Worm (Caenorhabditis elegans) whole organism, L4 larva: ENCODE data around the gene ddo-2.

ENCODE experiments used
- T20F7.1 ChIP-seq: fragments of 200-800 bp; sonication (Bioruptor generic); optimal IDR thresholded peaks from 2 replicates; lab custom pipeline; 2018; ENCODE audit warnings: mild to moderate bottlenecking, missing genetic modification characterization, missing compliant biosample characterization
- Y75B8A.6 ChIP-seq: fragments of 200-800 bp; sonication (Bioruptor generic); IDR thresholded peaks from 2 replicates; pipeline ENCODE4 v1.3.6; 2022; ENCODE audit warnings: missing genetic modification reagents, missing genetic modification characterization, missing compliant biosample characterization
- ZK337.2 ChIP-seq: fragments of 200-800 bp; sonication (Bioruptor generic); IDR thresholded peaks from 2 replicates; pipeline ENCODE4 v1.3.6; 2022; ENCODE audit warnings: missing genetic modification reagents, missing genetic modification characterization, missing compliant biosample characterization
- aha-1 ChIP-seq: fragments of 150-350 bp; peaks from one replicate; lab custom pipeline; 2014; ENCODE audit warnings: missing biosample characterization, missing genetic modification characterization
- ama-1 ChIP-seq: fragments of 150-350 bp; optimal IDR thresholded peaks from 2 replicates; lab custom pipeline; 2014; ENCODE audit warnings: inconsistent platforms, mixed read lengths
- arid-1 ChIP-seq: fragments of 200-800 bp; sonication (Bioruptor generic); conservative IDR thresholded peaks from 2 replicates; pipeline ENCODE4 v1.3.6; 2022; ENCODE audit warnings: missing genetic modification reagents, missing genetic modification characterization, missing compliant biosample characterization
- attf-4 ChIP-seq: sonication (generic microtip); optimal IDR thresholded peaks from 3 replicates; lab custom pipeline; 2017; ENCODE audit warnings: missing biosample characterization, missing genetic modification characterization
- ces-1 ChIP-seq: fragments of 150-350 bp; sonication (generic microtip); optimal IDR thresholded peaks from 4 replicates; lab custom pipeline; 2014; ENCODE audit warnings: missing biosample characterization, missing genetic modification reagents, missing genetic modification characterization
- ctbp-1 ChIP-seq: fragments of 200-800 bp; sonication (Bioruptor generic); IDR thresholded peaks from 2 replicates; pipeline ENCODE4 v1.3.6; 2022; ENCODE audit warnings: missing genetic modification reagents, missing genetic modification characterization, missing compliant biosample characterization
- daf-19 ChIP-seq: fragments of 200-800 bp; sonication (Bioruptor generic); conservative IDR thresholded peaks from 2 replicates; pipeline ENCODE4 v1.3.6; 2022; ENCODE audit warnings: missing genetic modification characterization, missing compliant biosample characterization
- dpl-1 ChIP-seq: fragments of 150-350 bp; optimal IDR thresholded peaks from 2 replicates; lab custom pipeline; 2014; ENCODE audit warnings: missing biosample characterization, missing genetic modification reagents, missing genetic modification characterization
- duxl-1 ChIP-seq: sonication (generic microtip); optimal IDR thresholded peaks from 2 replicates; lab custom pipeline; 2016; ENCODE audit warnings: mild to moderate bottlenecking, missing genetic modification characterization, moderate library complexity, missing compliant biosample characterization; ENCODE audit not compliant: poor library complexity
- dve-1 ChIP-seq: sonication (generic microtip); optimal IDR thresholded peaks from 2 replicates; lab custom pipeline; 2017; ENCODE audit warnings: antibody characterized with exemption, mild to moderate bottlenecking, missing genetic modification characterization, missing compliant biosample characterization; ENCODE audit not compliant: insufficient read depth
- fkh-10 ChIP-seq: fragments of 150-350 bp; optimal IDR thresholded peaks from 2 replicates; lab custom pipeline; 2014; ENCODE audit warnings: missing biosample characterization, missing genetic modification reagents, missing genetic modification characterization
- gei-8 ChIP-seq: fragments of 200-800 bp; sonication (Bioruptor generic); optimal IDR thresholded peaks from 2 replicates; lab custom pipeline; 2018; ENCODE audit warnings: mild to moderate bottlenecking, missing genetic modification characterization, missing compliant biosample characterization
- hlh-11 ChIP-seq: fragments of 200-800 bp; sonication (Bioruptor generic); optimal IDR thresholded peaks from 2 replicates; lab custom pipeline; 2018; ENCODE audit warnings: mild to moderate bottlenecking, missing genetic modification characterization, missing compliant biosample characterization
- hlh-30 ChIP-seq: sonication (generic microtip); optimal IDR thresholded peaks from 2 replicates; lab custom pipeline; 2017; ENCODE audit warnings: antibody characterized with exemption, mild to moderate bottlenecking, missing genetic modification characterization, missing compliant biosample characterization; ENCODE audit not compliant: insufficient read depth
- hmg-1.1 ChIP-seq: fragments of 200-800 bp; sonication (Bioruptor generic); IDR thresholded peaks from 2 replicates; pipeline ENCODE4 v1.3.6; 2022; ENCODE audit warnings: missing genetic modification reagents, missing genetic modification characterization, missing compliant biosample characterization
- lin-39 ChIP-seq: fragments of 150-350 bp; optimal IDR thresholded peaks from 2 replicates; lab custom pipeline; 2014; ENCODE audit warnings: missing biosample characterization, missing genetic modification reagents, missing genetic modification characterization
- lsy-2 ChIP-seq, 2 experiments: fragments of 150-350 bp in 1 of 2; sonication (generic microtip) in 1 of 2; optimal IDR thresholded peaks; 2 replicates each; lab custom pipeline; 2014 to 2017; ENCODE audit warnings: missing biosample characterization in 2 of 2, missing genetic modification characterization in 2 of 2
- madf-5 ChIP-seq, 2 experiments: fragments of 200-800 bp; sonication (Bioruptor generic); IDR thresholded peaks; 2 replicates each; pipeline ENCODE4 v1.3.6; 2022; ENCODE audit warnings: missing compliant biosample characterization in 2 of 2, missing genetic modification characterization in 2 of 2
- madf-9 ChIP-seq: fragments of 200-800 bp; sonication (Bioruptor generic); conservative IDR thresholded peaks from 2 replicates; pipeline ENCODE4 v1.3.6; 2022; ENCODE audit warnings: missing genetic modification reagents, missing genetic modification characterization, missing compliant biosample characterization
- mdl-1 ChIP-seq, 2 experiments: fragments of 150-350 bp in 1 of 2; sonication (generic microtip) in 1 of 2; optimal IDR thresholded peaks; 2 replicates each; lab custom pipeline; 2014 to 2017; ENCODE audit warnings: missing biosample characterization in 2 of 2, missing genetic modification characterization in 2 of 2
- mdt-29 ChIP-seq: fragments of 200-800 bp; sonication (Bioruptor generic); IDR thresholded peaks from 2 replicates; pipeline ENCODE4 v1.3.6; 2022; ENCODE audit warnings: missing genetic modification reagents, missing genetic modification characterization, missing compliant biosample characterization
- mep-1 ChIP-seq: fragments of 150-350 bp; sonication (generic microtip); optimal IDR thresholded peaks from 3 replicates; lab custom pipeline; 2014; ENCODE audit warnings: missing biosample characterization, missing genetic modification characterization
- mxl-3 ChIP-seq: fragments of 200-800 bp; sonication (Bioruptor generic); optimal IDR thresholded peaks from 2 replicates; lab custom pipeline; 2018; ENCODE audit warnings: mild to moderate bottlenecking, missing genetic modification characterization, missing compliant biosample characterization
- nhr-10 ChIP-seq: fragments of 150-350 bp; optimal IDR thresholded peaks from 2 replicates; lab custom pipeline; 2014; ENCODE audit warnings: missing biosample characterization, missing genetic modification characterization
- nhr-102 ChIP-seq: sonication (generic microtip); optimal IDR thresholded peaks from 2 replicates; lab custom pipeline; 2016; ENCODE audit warnings: mild to moderate bottlenecking, missing genetic modification characterization, moderate library complexity, missing compliant biosample characterization
- nhr-111 ChIP-seq: fragments of 200-800 bp; sonication (Bioruptor generic); optimal IDR thresholded peaks from 2 replicates; lab custom pipeline; 2018; ENCODE audit warnings: mild to moderate bottlenecking, missing genetic modification characterization, missing compliant biosample characterization
- nhr-28 ChIP-seq: fragments of 150-350 bp; optimal IDR thresholded peaks from 2 replicates; lab custom pipeline; 2014; ENCODE audit warnings: missing biosample characterization, missing genetic modification characterization
- nhr-41 ChIP-seq: fragments of 200-800 bp; sonication (Bioruptor generic); IDR thresholded peaks from 2 replicates; pipeline ENCODE4 v1.3.6; 2022; ENCODE audit warnings: missing genetic modification reagents, missing genetic modification characterization, missing compliant biosample characterization
- nhr-76 ChIP-seq: fragments of 150-350 bp; optimal IDR thresholded peaks from 2 replicates; lab custom pipeline; 2014; ENCODE audit warnings: missing biosample characterization, missing genetic modification characterization
- pha-4 ChIP-seq, 2 experiments: fragments of 150-350 bp in 1 of 2; fragments of 200-800 bp in 1 of 2; sonication (Bioruptor generic) in 1 of 2; IDR thresholded peaks in 1 of 2; optimal IDR thresholded peaks in 1 of 2; 2 replicates each; pipeline versions ENCODE4 v1.3.6 to Lab custom; 2014 to 2022; ENCODE audit warnings: missing genetic modification characterization in 2 of 2, missing genetic modification reagents in 2 of 2, missing biosample characterization in 1 of 2, missing compliant biosample characterization in 1 of 2
- rbr-2 ChIP-seq: sonication (generic microtip); optimal IDR thresholded peaks from 2 replicates; lab custom pipeline; 2016; ENCODE audit warnings: missing genotype, missing genetic modification characterization, missing compliant biosample characterization
- saeg-2 ChIP-seq: fragments of 200-800 bp; sonication (Bioruptor generic); IDR thresholded peaks from 2 replicates; pipeline ENCODE4 v1.3.6; 2022; ENCODE audit warnings: missing genetic modification reagents, missing genetic modification characterization, missing compliant biosample characterization
- sdz-12 ChIP-seq: fragments of 200-800 bp; sonication (Bioruptor generic); optimal IDR thresholded peaks from 2 replicates; lab custom pipeline; 2018; ENCODE audit warnings: mild to moderate bottlenecking, missing genetic modification characterization, missing compliant biosample characterization
- set-16 ChIP-seq: fragments of 200-800 bp; sonication (Bioruptor generic); IDR thresholded peaks from 2 replicates; pipeline ENCODE4 v1.3.6; 2022; ENCODE audit warnings: missing genetic modification reagents, missing genetic modification characterization, missing compliant biosample characterization
- snpc-4 ChIP-seq: fragments of 150-350 bp; optimal IDR thresholded peaks from 2 replicates; lab custom pipeline; 2014; ENCODE audit warnings: missing biosample characterization, missing genetic modification characterization
- unc-130 ChIP-seq: sonication (generic microtip); optimal IDR thresholded peaks from 2 replicates; lab custom pipeline; 2016; ENCODE audit warnings: missing genetic modification reagents, missing genetic modification characterization, missing compliant biosample characterization
- unc-62 ChIP-seq, 3 experiments: fragments of 150-350 bp in 1 of 3; sonication (generic microtip); optimal IDR thresholded peaks in 2 of 3; peaks in 1 of 3; 1 replicate in 1 of 3; 2 replicates in 2 of 3; lab custom pipeline; 2014 to 2017; ENCODE audit warnings: missing biosample characterization in 3 of 3, missing genetic modification characterization in 3 of 3, missing genetic modification reagents in 3 of 3, missing genotype in 1 of 3
- vab-7 ChIP-seq: fragments of 200-800 bp; sonication (Bioruptor generic); IDR thresholded peaks from 2 replicates; pipeline ENCODE4 v1.3.6; 2022; ENCODE audit warnings: missing genetic modification reagents, missing genetic modification characterization, missing compliant biosample characterization
- zag-1 ChIP-seq: fragments of 150-350 bp; optimal IDR thresholded peaks from 2 replicates; lab custom pipeline; 2014; ENCODE audit warnings: missing biosample characterization, missing genetic modification characterization
- zfp-3 ChIP-seq: fragments of 200-800 bp; sonication (Bioruptor generic); conservative IDR thresholded peaks from 2 replicates; pipeline ENCODE4 v1.3.6; 2022; ENCODE audit warnings: missing genetic modification reagents, missing genetic modification characterization, missing compliant biosample characterization
- zip-11 ChIP-seq: fragments of 200-800 bp; sonication (Bioruptor generic); IDR thresholded peaks from 2 replicates; pipeline ENCODE4 v1.3.6; 2022; ENCODE audit warnings: missing genetic modification characterization, missing compliant biosample characterization

ddo-2 gene

ce11 chrV:7437538-7437937 is 2.0 kb upstream of the ddo-2 start, which contains the start of gene F25E5.9 (continued):
- TF ChIP-seq saeg-2 (GFP tag; lab: Robert Waterston, UW) (0 out of 2 replicates have a peak, but pooled peaks have one; percentile 34), zip-11 (GFP tag; lab: Robert Waterston, UW) (no peak), set-16 (0 out of 2 replicates have a peak, but pooled peaks have one; percentile 12), ZK337.2 (GFP tag; lab: Robert Waterston, UW) (no peak), duxl-1 (tag; lab: Kevin White, UChicago) (peak; percentile 48), rbr-2 (tag; lab: Kevin White, UChicago) (peak; percentile 28), hmg-1.1 (peak; percentile 67), madf-9 (GFP tag; lab: Robert Waterston, UW) (no peak), T20F7.1 (GFP tag; lab: Kevin White, UChicago) (no peak), ctbp-1 (peak; percentile 61)

DNA sequence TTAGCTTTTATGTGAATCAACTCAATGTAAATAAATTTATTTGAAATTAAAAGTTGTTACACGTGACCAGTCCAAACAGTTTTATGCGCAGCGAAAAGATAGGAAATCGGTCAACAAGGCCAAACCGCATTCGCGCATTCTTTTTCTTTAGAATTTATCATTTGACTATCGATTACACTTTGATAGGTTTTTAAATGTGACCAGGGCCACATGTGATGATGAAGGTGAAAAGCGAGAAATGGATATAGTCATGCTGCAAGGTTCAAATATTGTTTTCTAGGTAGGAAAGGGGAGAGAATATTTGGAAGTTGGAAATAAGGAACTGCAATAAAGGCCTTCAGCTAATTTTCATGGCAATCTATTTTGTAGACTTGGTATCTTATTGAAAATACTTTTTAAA is 1.4 kb upstream of the ddo-2 start:
- peak; percentile 4 for TF ChIP-seq dpl-1 (GFP tag; lab: Kevin White, UChicago)
- peak; percentile 8 to 73 for TF ChIP-seq mdl-1 (tag; optimal IDR thresholded peaks at IDR 0.05; lab: Kevin White, UChicago)
- 0 out of 2 replicates have a peak, but pooled peaks have one; percentile 44 for TF ChIP-seq Y75B8A.6 (GFP tag; lab: Robert Waterston, UW)
- peak; percentile 84 for TF ChIP-seq hlh-30
- TF ChIP-seq zfp-3 (GFP tag; lab: Robert Waterston, UW) = peak; percentile 63; the same call in 1 of the 2 replicates
- peak; percentile 73 for TF ChIP-seq hlh-11
- peak; percentile 34 for TF ChIP-seq dve-1
- TF ChIP-seq nhr-28 (tag; lab: Kevin White, UChicago) = peak; percentile 64
- TF ChIP-seq lsy-2 (tag; optimal IDR thresholded peaks at IDR 0.05; lab: Kevin White, UChicago) = peak in 1 of 2 experiments; percentile 41
- TF ChIP-seq unc-62 (GFP tag; optimal IDR thresholded peaks at IDR 0.05 in 1 of 2; lab: Kevin White, UChicago) = peak in 1 of 2 experiments; percentile 8
- TF ChIP-seq unc-62 (tag; optimal IDR thresholded peaks at IDR 0.05; lab: Kevin White, UChicago) = no peak
- 0 out of 2 replicates have a peak, but pooled peaks have one; percentile 7 for TF ChIP-seq mdt-29 (GFP tag; lab: Robert Waterston, UW)
- no peak for TF ChIP-seq nhr-76 (tag; lab: Kevin White, UChicago)
- TF ChIP-seq duxl-1 (tag; lab: Kevin White, UChicago) = peak; percentile 13
- TF ChIP-seq ama-1 (lab: Kevin White, UChicago) = peak; percentile 91
- TF ChIP-seq snpc-4 (tag; lab: Kevin White, UChicago) = no peak
- TF ChIP-seq mxl-3 (GFP tag; lab: Kevin White, UChicago) = peak; percentile 34
- peak; percentile 50 for TF ChIP-seq mep-1 (tag; lab: Kevin White, UChicago)
- TF ChIP-seq unc-130 (GFP tag; lab: Kevin White, UChicago) = no peak
- peak; percentile 66 for TF ChIP-seq aha-1 (tag; lab: Kevin White, UChicago)
- peak; percentile 1 for TF ChIP-seq nhr-102 (tag; lab: Kevin White, UChicago)
- TF ChIP-seq madf-5 (GFP tag; IDR thresholded peaks at IDR 0.05; lab: Robert Waterston, UW) = no peak

ce11 chrV:7436509-7436908 is 1.0 kb upstream of the ddo-2 start:
- TF ChIP-seq vab-7 (GFP tag; lab: Robert Waterston, UW) = no peak
- peak; percentile 90 for TF ChIP-seq aha-1 (tag; lab: Kevin White, UChicago)

ce11 chrV:7434805-7435363 is 621 bp downstream of the ddo-2 start:
- TF ChIP-seq gei-8 (GFP tag; lab: Kevin White, UChicago) (no peak), zip-11 (GFP tag; lab: Robert Waterston, UW) (no peak), nhr-41 (GFP tag; lab: Robert Waterston, UW) (no peak), attf-4 (tag; lab: Kevin White, UChicago) (no peak), nhr-10 (tag; lab: Kevin White, UChicago) (no peak), daf-19 (GFP tag; lab: Robert Waterston, UW) (no peak), fkh-10 (no peak), sdz-12 (GFP tag; lab: Kevin White, UChicago) (no peak), zag-1 (no peak), lin-39 (tag; lab: Kevin White, UChicago) (no peak), nhr-111 (GFP tag; lab: Kevin White, UChicago) (no peak), ces-1 (no peak), pha-4 (GFP tag; IDR thresholded peaks at IDR 0.05; lab: Robert Waterston, UW) (no peak), pha-4 (tag; optimal IDR thresholded peaks at IDR 0.05; lab: Kevin White, UChicago) (peak; percentile 2), arid-1 (GFP tag; lab: Robert Waterston, UW) (no peak)
